Fruit fly (Drosophila melanogaster): ENCODE results near the gene Cip4.

Gene Cip4

DNA sequence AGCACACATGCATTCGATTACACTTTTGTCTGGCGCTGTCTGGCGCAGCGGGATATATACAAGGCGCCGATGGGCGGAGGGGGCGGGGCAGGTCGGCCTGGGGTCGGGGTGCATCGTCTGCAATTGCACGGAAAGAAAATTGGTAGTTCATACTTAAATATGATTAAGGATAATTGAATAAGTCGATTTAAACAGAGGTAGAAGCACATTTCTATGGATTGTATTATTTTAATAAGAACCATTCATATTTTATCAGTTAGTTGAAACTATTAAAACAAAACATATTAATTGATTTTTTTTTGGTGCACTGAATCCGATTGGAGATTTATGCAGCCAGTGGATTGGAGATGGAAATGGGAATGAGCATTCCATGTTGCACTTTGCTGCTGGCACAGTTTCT is 36.0 kb upstream of the Cip4 start:
- TF ChIP-seq CG8478 (optimal IDR thresholded peaks at IDR 0.05) = no peak
- TF ChIP-seq CTCF (optimal IDR thresholded peaks at IDR 0.05) = no peak

DNA sequence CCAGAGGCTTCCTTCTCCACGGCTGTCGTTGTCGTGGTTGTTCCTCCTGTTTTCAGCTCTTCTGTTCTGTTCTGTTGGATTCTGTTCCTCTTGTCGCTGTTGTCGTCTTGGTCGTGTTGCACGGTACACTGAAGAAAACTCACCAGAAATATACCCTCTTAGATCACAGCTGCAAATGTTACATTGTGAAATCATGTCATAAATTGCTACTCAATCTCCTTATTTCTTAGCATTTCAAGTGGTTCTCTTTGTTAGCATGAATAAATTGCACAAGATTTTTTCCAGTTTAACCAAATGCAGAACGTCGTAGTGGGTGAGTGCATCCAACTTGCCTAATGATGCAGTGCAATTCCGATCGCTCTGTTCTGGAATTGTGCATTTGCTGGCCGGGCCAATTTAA is 34.0 kb upstream of the Cip4 start:
- TF ChIP-seq CTCF (optimal IDR thresholded peaks at IDR 0.05) = no peak
- no peak for TF ChIP-seq CG8478 (optimal IDR thresholded peaks at IDR 0.05)

DNA sequence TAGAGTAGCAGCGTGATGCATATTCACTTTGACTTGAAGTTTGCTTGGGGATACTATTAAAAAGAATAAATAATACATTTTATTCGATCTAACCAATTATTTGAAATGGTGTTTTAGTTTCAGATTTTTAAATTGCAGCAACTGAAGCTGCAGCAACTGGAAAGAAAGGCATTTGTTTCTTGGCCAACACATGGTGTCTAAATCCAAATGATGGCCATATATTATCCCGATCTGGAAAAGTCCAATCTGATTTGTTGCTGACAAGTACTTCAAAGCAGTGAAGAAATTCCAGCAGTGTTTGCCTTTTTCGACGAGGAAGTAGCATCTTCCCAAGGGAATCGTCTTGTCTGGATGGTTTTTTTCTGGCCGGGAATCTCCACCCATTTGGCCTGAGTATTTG is 33.2 kb upstream of the Cip4 start:
- TF ChIP-seq CG8478 (optimal IDR thresholded peaks at IDR 0.05) (no peak), CTCF (optimal IDR thresholded peaks at IDR 0.05) (no peak)

DNA sequence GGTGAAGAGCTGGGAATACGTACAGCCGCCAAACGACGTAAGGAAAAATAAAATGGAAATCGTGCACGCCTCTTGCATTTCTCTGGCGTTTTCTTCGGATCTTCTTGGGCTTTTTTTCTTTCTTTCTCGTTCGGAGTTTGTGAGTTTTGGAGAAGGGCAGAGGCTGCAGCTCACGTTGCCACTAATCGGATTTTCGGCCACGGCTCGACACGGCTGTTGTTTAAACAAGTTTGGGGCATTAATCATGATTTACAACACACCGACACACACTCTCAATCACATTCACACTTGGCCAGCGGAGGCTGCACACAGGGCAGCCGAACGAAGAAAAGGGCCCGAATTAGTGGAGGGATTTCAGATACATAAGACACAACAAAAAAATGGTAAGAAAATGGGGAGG is 32.5 kb upstream of the Cip4 start:
- no peak for TF ChIP-seq CG8478 (optimal IDR thresholded peaks at IDR 0.05)
- TF ChIP-seq CTCF (optimal IDR thresholded peaks at IDR 0.05) = no peak

DNA sequence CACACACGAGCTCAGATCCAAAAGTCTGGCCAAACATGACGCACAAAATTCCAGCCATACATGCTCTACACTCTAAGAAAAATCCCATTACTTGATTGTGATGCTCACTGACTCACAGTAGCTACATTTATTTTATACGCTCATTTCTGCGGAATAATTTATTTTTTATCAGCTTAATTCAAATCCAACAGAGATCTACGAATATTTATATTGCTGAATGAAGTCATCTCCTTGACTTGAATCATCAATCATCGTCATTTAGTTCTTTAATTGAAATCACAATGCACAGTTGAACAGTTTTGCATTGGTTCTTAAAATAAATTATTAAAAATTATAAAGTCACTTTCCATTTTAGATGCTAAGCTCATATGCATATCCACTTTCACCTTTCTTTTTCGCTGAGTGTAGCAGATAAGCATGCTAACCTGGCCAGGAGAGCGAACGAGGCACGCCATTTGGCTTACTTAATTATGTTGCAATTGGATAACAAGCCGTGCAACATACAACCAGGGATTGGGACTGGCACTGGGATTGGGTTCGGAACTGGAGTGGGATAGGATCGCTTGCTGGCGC is 31.7 kb upstream of the Cip4 start:
- no peak for TF ChIP-seq CTCF (optimal IDR thresholded peaks at IDR 0.05)
- no peak for TF ChIP-seq CG8478 (optimal IDR thresholded peaks at IDR 0.05)

DNA sequence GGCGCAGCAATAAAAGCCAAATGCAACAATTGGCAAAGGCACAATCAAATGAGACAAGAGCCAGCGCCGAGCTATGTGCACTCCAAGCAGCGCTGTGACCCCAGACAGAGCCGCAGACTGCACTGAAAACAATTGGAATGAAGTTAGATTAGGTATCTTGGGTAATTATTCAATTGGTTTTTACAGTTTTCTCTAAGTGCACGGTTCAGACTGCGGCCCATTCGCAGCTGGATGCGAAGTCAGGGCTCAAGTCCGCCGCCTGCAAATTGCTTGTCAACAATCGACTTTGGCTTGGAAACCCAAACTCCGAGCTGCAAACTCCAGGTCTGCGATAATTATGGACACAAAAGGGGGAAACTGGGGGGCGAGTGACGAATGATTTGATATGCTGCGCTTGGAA is 29.7 kb upstream of the Cip4 start:
- TF ChIP-seq CG8478 (optimal IDR thresholded peaks at IDR 0.05) = no peak
- no peak for TF ChIP-seq CTCF (optimal IDR thresholded peaks at IDR 0.05)

DNA sequence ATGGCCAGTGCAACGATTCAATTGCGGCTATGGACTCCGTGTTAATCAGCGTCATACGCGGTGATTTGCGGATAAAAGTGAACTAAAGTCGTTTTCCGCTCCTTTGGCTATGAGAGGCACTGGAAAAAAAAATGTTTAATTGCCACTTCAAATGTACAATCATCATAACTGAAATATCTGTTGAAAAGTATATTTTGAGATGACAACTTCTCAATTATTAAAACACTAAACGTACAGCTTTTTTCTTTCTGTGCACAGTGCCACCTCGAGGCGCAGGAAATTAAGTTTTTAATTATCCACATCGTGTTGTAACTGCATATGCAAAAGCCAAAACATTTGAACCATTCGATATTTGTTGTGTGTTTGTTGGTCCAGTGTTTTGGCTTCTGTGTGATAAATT is 28.9 kb upstream of the Cip4 start:
- TF ChIP-seq CG8478 (optimal IDR thresholded peaks at IDR 0.05) = no peak
- TF ChIP-seq CTCF (optimal IDR thresholded peaks at IDR 0.05) = no peak

DNA sequence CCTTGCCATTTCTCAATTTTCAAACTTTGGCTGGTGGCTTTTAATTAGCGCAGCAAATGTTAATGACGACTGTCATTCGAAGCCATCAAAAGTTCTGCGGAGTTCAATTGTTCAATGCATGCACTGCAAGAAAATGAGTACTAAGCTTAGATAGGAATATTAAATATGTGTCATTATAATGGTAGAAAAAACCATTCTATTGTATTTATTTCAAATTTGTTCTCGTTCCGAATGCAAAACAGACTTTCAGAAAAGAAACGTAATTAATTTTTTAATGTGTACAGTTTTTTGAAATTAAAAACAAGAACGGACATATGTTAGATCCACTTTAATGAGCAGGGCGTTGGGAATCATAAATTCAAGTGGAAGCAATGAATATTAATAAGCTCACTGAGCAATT is 25.2 kb upstream of the Cip4 start:
- TF ChIP-seq CTCF (optimal IDR thresholded peaks at IDR 0.05) (no peak), CG8478 (optimal IDR thresholded peaks at IDR 0.05) (no peak)

DNA sequence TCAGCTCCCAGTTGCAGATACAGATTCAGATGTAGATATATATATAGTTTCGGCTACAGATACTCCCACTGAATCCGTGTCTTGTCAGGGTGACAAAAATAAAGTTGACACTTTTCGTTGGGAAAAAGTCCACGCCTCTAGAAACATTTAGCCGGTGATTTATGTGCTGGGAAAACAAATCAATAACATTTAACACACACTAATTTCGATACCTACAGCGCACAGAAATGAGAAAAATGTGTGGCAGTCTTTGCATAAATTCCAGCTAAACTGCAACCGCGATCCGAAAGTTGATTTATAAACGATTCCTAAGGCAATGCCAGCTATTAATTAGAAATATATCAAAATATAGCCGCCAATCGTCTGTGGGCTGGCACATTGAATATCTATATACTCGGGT is 24.3 kb upstream of the Cip4 start:
- TF ChIP-seq CTCF (optimal IDR thresholded peaks at IDR 0.05) (no peak), CG8478 (optimal IDR thresholded peaks at IDR 0.05) (no peak)

DNA sequence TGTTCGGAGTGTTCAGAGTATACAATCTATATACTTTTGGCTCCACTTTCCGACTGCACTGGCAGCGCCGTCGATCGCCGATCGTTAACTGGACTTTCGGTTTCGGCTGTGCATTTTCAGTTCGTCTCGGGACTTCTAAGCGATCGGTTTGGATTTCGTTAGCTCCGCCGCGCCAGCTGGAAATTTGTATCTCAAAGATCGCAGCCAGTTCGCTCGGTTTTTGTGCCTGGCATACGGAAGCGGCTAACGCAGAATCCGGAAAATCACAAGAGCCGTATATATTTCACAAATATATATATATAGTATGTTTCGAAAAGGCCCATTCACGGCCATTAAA is 20.4 kb upstream of the Cip4 start, which contains the start of gene slow:
slow (plus strand) TSS at position 117 of the 337 bp plus-strand sequence.
- TF ChIP-seq CTCF (optimal IDR thresholded peaks at IDR 0.05) = no peak
- TF ChIP-seq CG8478 (optimal IDR thresholded peaks at IDR 0.05) = no peak

DNA sequence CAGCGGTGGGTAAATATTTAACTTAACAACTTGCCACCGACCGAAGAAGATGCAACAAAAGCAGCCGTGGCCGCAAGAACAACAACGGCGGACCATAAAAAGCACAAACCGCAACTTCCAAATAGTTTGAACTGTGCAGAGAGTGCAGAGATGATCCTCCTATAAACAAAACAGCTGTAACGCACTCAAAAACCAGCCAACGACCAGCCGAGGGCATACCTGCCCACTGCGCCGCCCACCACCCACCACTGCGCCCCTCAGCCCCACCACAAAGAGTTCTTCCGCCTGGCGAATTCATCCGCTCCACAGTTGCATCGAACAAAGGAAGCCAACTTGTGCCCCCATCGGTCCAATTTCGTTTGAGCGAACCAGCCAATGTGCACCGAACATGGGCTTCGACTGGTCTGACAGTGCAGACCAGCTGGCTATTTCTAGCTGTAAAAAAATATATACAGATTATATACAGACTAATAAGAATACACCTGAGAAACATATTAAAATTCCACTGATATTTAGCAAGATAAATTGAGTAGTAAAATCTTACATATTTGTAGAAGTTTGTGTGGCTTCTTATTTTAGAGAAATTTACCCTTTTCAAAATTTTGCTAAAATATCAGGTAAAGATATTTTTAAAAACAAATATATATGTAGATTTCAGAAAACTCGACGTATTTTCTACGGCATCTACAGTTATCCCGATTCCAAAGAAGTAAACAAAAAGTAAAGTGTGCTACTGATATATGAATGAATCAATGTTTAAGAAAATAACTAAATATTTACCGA is 19.8 kb upstream of the Cip4 start:
- no peak for TF ChIP-seq CTCF (optimal IDR thresholded peaks at IDR 0.05)

DNA sequence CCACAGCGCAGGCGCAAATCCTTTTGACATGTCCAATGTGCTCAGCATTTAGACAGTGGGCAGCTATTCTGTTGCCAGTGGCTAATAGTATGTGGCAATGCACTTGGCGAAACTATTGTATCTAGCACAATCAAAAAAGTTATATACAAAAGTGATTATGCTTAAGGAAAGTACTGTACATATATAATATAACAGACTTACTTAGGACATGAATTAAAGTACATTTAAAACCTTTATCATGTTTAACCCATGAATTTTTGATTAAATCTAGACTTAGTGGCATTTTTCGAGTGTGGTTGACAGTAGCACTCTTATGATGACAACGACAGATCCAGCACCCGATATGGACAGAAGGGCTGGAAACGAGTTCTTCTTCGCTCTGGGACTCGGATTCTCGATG is 19.2 kb upstream of the Cip4 start:
- TF ChIP-seq CG8478 (optimal IDR thresholded peaks at IDR 0.05) (no peak), CTCF (optimal IDR thresholded peaks at IDR 0.05) (no peak)

DNA sequence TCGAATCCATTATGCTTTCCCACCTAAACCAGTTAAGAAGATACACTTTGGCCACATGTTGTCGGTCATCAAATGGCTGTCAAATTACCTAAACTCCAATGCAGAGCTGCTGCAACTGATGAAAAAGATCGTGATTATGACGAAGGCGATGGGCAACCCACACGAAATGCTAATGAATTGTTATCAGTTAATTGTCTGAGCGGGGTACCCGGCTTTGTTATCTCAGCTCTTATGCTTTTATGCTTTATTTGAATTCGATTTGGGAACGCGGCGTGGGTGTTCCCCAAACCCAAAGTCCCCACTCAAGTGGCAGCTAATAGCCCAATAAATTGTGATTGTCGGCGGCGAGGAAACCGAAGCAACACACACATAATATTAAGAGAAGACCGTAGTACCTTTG is 18.7 kb upstream of the Cip4 start:
- no peak for TF ChIP-seq CG8478 (optimal IDR thresholded peaks at IDR 0.05)

DNA sequence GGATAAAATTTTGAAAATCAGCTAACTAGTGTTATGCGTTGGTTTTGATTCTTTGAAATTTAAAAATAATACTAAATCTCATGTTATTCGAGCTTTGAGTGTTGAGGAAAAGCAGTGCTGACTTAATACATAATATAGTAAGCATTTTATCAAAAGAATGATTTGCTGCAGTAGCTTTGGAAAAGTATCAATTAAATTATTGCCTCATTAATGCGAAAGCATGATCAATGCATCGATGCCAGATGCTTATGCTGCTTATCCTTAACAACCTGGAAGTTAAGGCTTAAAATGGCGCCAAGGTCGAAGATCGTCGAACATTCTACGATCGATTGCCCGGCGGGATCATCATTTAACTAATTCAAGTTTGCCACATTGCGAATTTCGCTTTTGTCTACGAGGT is 17.6 kb upstream of the Cip4 start, which contains the start of gene CG32240:
CG32240 (minus strand) TSS at position 101 of the 400 bp plus-strand sequence.
- TF ChIP-seq CG8478 (optimal IDR thresholded peaks at IDR 0.05) (no peak), CTCF (optimal IDR thresholded peaks at IDR 0.05) (no peak)

DNA sequence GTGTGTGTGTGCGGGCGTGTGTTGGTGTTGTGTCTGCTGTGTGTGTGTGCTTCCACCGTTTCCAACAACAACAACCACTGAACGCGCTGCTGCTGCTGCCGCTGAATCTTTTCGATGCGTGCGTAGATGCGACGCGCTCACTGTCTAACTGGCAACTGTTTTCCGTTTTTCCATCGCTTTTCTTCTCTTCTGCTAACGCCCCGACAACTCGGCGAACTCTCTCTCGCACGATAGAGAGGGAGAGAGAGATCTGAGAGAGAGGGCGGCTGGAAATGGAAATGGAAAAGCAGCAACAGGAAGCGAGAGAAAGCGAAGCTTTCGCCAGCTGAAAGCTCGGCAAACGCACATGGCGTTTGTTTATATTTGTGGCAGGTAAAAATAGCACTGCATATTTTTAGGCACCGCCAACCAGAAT is 16.3 kb upstream of the Cip4 start, which contains the start of gene DopEcR:
DopEcR (minus strand) TSS at position 157 of the 415 bp plus-strand sequence.
- TF ChIP-seq CTCF (optimal IDR thresholded peaks at IDR 0.05) = no peak

DNA sequence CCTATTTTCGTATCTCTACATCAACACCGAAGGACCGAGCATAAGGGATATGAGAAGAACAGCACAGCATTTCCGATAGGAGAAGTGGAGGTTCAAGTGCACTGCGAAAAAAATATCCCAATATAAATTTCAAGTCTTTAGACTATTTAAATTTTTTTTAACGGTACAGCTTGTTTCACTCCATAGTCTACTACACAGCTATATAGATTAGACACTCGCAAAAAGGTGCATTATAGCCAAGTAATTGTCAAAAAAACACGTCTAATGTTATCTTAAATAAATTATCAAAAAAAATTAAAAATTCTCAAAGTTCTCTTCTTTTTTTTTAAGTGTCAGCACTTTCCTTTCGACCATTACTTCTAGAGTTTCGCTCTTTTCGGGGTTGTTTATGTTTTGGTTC is 15.0 kb upstream of the Cip4 start:
- TF ChIP-seq CG8478 (optimal IDR thresholded peaks at IDR 0.05) (no peak), CTCF (optimal IDR thresholded peaks at IDR 0.05) (no peak)

DNA sequence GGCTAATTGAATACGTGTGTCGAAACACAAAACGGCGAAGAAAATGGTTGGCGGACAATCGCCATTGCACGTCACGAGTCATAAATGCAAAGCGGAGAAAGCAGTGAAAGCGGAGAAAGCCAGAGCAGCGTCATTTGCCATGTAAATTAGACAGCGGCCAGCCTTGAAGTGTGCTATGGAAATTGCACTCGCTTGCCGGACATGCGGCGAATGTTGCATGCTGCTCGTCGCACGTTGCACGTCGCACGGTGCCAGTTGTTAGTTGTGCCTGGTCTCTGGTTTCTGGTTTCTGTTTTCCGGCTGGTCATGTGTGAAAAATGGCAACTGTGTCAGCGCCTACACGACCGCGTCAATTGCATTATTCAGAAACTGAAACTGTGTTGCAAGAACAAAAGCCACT is 13.6 kb upstream of the Cip4 start:
- no peak for TF ChIP-seq CG8478 (optimal IDR thresholded peaks at IDR 0.05)
- TF ChIP-seq CTCF (optimal IDR thresholded peaks at IDR 0.05) = no peak

Measured in S2 (cell line).